Worm (Caenorhabditis elegans) whole organism, L3 larva: ENCODE measurements around the gene T01E8.8.

ENCODE experiments used
- R02D3.7 ChIP-seq: fragments of 150-350 bp; optimal IDR thresholded peaks from 2 replicates; lab custom pipeline; 2014; ENCODE audit warnings: missing biosample characterization, missing genetic modification characterization
- ama-1 ChIP-seq: fragments of 150-350 bp; optimal IDR thresholded peaks from 2 replicates; lab custom pipeline; 2018
- ceh-28 ChIP-seq: fragments of 150-350 bp; optimal IDR thresholded peaks from 2 replicates; lab custom pipeline; 2014; ENCODE audit warnings: missing biosample characterization, missing genetic modification reagents, missing genetic modification characterization
- ceh-82 ChIP-seq: fragments of 150-350 bp; optimal IDR thresholded peaks from 2 replicates; lab custom pipeline; 2014; ENCODE audit warnings: missing biosample characterization, missing genetic modification characterization
- ceh-9 ChIP-seq: sonication (generic microtip); optimal IDR thresholded peaks from 2 replicates; lab custom pipeline; 2018; ENCODE audit warnings: missing biosample characterization, missing genetic modification characterization
- daf-12 ChIP-seq: fragments of 150-350 bp; optimal IDR thresholded peaks from 2 replicates; lab custom pipeline; 2014; ENCODE audit warnings: missing biosample characterization, missing genetic modification reagents, missing genetic modification characterization
- egl-27 ChIP-seq: sonication (generic microtip); optimal IDR thresholded peaks from 4 replicates; lab custom pipeline; 2017; ENCODE audit warnings: missing biosample characterization, missing genetic modification reagents, missing genetic modification characterization
- egl-5 ChIP-seq: fragments of 150-350 bp; optimal IDR thresholded peaks from 2 replicates; lab custom pipeline; 2017; ENCODE audit warnings: missing biosample characterization, missing genetic modification reagents, missing genetic modification characterization, inconsistent platforms
- elt-1 ChIP-seq: fragments of 150-350 bp; optimal IDR thresholded peaks from 2 replicates; lab custom pipeline; 2014; ENCODE audit warnings: missing biosample characterization, missing genetic modification characterization
- elt-2 ChIP-seq: sonication (generic microtip); optimal IDR thresholded peaks from 2 replicates; lab custom pipeline; 2016; ENCODE audit warnings: missing genetic modification reagents, mild to moderate bottlenecking, missing genetic modification characterization, missing compliant biosample characterization
- fkh-10 ChIP-seq: sonication (generic microtip); optimal IDR thresholded peaks from 2 replicates; lab custom pipeline; 2017; ENCODE audit warnings: missing biosample characterization, missing genetic modification reagents, missing genetic modification characterization
- fkh-2 ChIP-seq: fragments of 150-350 bp; optimal IDR thresholded peaks from 2 replicates; lab custom pipeline; 2014; ENCODE audit warnings: missing biosample characterization, missing genetic modification reagents, missing genetic modification characterization
- hmg-11 ChIP-seq: sonication (generic microtip); optimal IDR thresholded peaks from 2 replicates; lab custom pipeline; 2016; ENCODE audit warnings: missing genetic modification characterization, missing compliant biosample characterization
- jun-1 ChIP-seq: fragments of 150-350 bp; optimal IDR thresholded peaks from 2 replicates; lab custom pipeline; 2014; ENCODE audit warnings: missing biosample characterization, missing genetic modification reagents, missing genetic modification characterization
- lin-15B ChIP-seq: fragments of 150-350 bp; optimal IDR thresholded peaks from 2 replicates; lab custom pipeline; 2014; ENCODE audit warnings: missing biosample characterization, missing genetic modification characterization
- lin-39 ChIP-seq: fragments of 150-350 bp; optimal IDR thresholded peaks from 2 replicates; lab custom pipeline; 2018; ENCODE audit warnings: missing biosample characterization, missing genetic modification reagents, missing genetic modification characterization
- lsy-12 ChIP-seq: sonication (generic microtip); optimal IDR thresholded peaks from 2 replicates; lab custom pipeline; 2016; ENCODE audit warnings: mild to moderate bottlenecking, missing genetic modification characterization, missing compliant biosample characterization
- mdl-1 ChIP-seq: fragments of 150-350 bp; optimal IDR thresholded peaks from 2 replicates; lab custom pipeline; 2014; ENCODE audit warnings: missing biosample characterization, missing genetic modification characterization
- mml-1 ChIP-seq: fragments of 150-350 bp; sonication (generic microtip); optimal IDR thresholded peaks from 3 replicates; lab custom pipeline; 2014; ENCODE audit warnings: missing biosample characterization, missing genetic modification characterization
- nfya-1 ChIP-seq: sonication (generic microtip); optimal IDR thresholded peaks from 2 replicates; lab custom pipeline; 2017; ENCODE audit warnings: missing genetic modification characterization, mild to moderate bottlenecking, missing compliant biosample characterization, antibody characterized with exemption, moderate library complexity; ENCODE audit not compliant: insufficient read depth
- nhr-11 ChIP-seq: fragments of 150-350 bp; optimal IDR thresholded peaks from 2 replicates; lab custom pipeline; 2014; ENCODE audit warnings: missing biosample characterization, missing genetic modification characterization
- nhr-12 ChIP-seq: fragments of 150-350 bp; optimal IDR thresholded peaks from 2 replicates; lab custom pipeline; 2014; ENCODE audit warnings: missing biosample characterization, missing genetic modification characterization
- nhr-23 ChIP-seq: fragments of 150-350 bp; optimal IDR thresholded peaks from 2 replicates; lab custom pipeline; 2014; ENCODE audit warnings: missing biosample characterization, missing genetic modification reagents, missing genetic modification characterization
- nhr-237 ChIP-seq: fragments of 150-350 bp; optimal IDR thresholded peaks from 2 replicates; lab custom pipeline; 2014; ENCODE audit warnings: missing biosample characterization, missing genetic modification characterization
- nhr-25 ChIP-seq: sonication (generic microtip); optimal IDR thresholded peaks from 2 replicates; lab custom pipeline; 2017; ENCODE audit warnings: missing biosample characterization, missing genetic modification characterization
- nhr-28 ChIP-seq: fragments of 150-350 bp; optimal IDR thresholded peaks from 2 replicates; lab custom pipeline; 2014; ENCODE audit warnings: missing biosample characterization, missing genetic modification characterization
- nhr-43 ChIP-seq: sonication (generic microtip); optimal IDR thresholded peaks from 2 replicates; lab custom pipeline; 2016; ENCODE audit warnings: mild to moderate bottlenecking, missing genetic modification characterization, missing compliant biosample characterization; ENCODE audit not compliant: poor library complexity, severe bottlenecking
- nhr-67 ChIP-seq: fragments of 150-350 bp; optimal IDR thresholded peaks from 2 replicates; lab custom pipeline; 2014; ENCODE audit warnings: missing biosample characterization, missing genetic modification characterization
- nhr-76 ChIP-seq: fragments of 150-350 bp; sonication (generic microtip); optimal IDR thresholded peaks from 5 replicates; lab custom pipeline; 2014; ENCODE audit warnings: missing biosample characterization, missing genetic modification characterization
- nhr-77 ChIP-seq: fragments of 150-350 bp; optimal IDR thresholded peaks from 2 replicates; lab custom pipeline; 2014; ENCODE audit warnings: missing biosample characterization, missing genetic modification characterization
- pha-4 ChIP-seq: fragments of 150-350 bp; optimal IDR thresholded peaks from 2 replicates; lab custom pipeline; 2014; ENCODE audit warnings: missing biosample characterization, missing genetic modification reagents, missing genetic modification characterization
- pqm-1 ChIP-seq: fragments of 150-350 bp; optimal IDR thresholded peaks from 2 replicates; lab custom pipeline; 2017; ENCODE audit warnings: missing biosample characterization, missing genetic modification characterization, inconsistent platforms
- sea-2 ChIP-seq: fragments of 150-350 bp; sonication (generic microtip); optimal IDR thresholded peaks from 4 replicates; lab custom pipeline; 2014; ENCODE audit warnings: missing biosample characterization, missing genetic modification reagents, missing genetic modification characterization
- skn-1 ChIP-seq: fragments of 150-350 bp; optimal IDR thresholded peaks from 2 replicates; lab custom pipeline; 2014; ENCODE audit warnings: missing biosample characterization, missing genetic modification characterization
- snpc-4 ChIP-seq: fragments of 150-350 bp; optimal IDR thresholded peaks from 2 replicates; lab custom pipeline; 2014; ENCODE audit warnings: missing biosample characterization, missing genetic modification characterization
- unc-62 ChIP-seq: fragments of 150-350 bp; sonication (generic microtip); optimal IDR thresholded peaks from 4 replicates; lab custom pipeline; 2014; ENCODE audit warnings: missing biosample characterization, missing genetic modification reagents, missing genetic modification characterization
- zag-1 ChIP-seq: fragments of 150-350 bp; optimal IDR thresholded peaks from 2 replicates; lab custom pipeline; 2014; ENCODE audit warnings: missing biosample characterization, missing genetic modification characterization
- ztf-4 ChIP-seq: fragments of 150-350 bp; optimal IDR thresholded peaks from 2 replicates; lab custom pipeline; 2014; ENCODE audit warnings: missing biosample characterization, missing genetic modification characterization

Gene T01E8.8

ce11 chrII:10197091-10197675 lies 33.9 kb upstream of the T01E8.8 start, which contains the start of gene R05H5.3:
R05H5.3 (plus strand) TSS chrII:10197625.
- TF ChIP-seq snpc-4 (tag; lab: Kevin White, UChicago) (peak; percentile 45), nhr-11 (tag; lab: Kevin White, UChicago) (peak; percentile 60), ceh-82 (tag; lab: Kevin White, UChicago) (no peak), pha-4 (tag; lab: Kevin White, UChicago) (peak; percentile 78), lin-15B (peak; percentile 84), lin-39 (peak; percentile 54), ztf-4 (no peak), nhr-28 (tag; lab: Kevin White, UChicago) (no peak), fkh-10 (GFP tag; lab: Kevin White, UChicago) (peak; percentile 70), R02D3.7 (peak; percentile 73), skn-1 (tag; lab: Kevin White, UChicago) (no peak), pqm-1 (peak; percentile 19), nfya-1 (tag; lab: Kevin White, UChicago) (peak; percentile 72), nhr-25 (tag; lab: Kevin White, UChicago) (peak; percentile 24), egl-27 (no peak), zag-1 (tag; lab: Kevin White, UChicago) (no peak)

DNA sequence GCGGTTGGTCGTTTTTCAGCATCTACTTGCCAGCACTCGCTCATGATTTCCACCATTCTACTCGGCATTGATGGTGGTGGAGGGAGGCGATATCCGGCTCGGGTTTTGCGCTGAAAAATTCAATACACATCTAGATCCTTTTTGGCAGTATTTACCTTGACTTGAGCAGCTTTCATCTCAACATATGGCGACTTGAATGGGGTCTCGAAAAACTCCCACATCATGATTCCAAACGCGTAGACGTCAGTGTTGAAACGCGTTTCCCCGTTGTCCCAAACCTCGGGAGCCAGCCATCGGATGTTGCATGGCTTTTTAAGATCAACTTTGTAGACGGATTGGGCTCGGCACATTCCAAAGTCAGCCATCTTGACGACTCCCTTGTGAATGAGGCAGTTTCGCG lies 32.6 kb upstream of the T01E8.8 start:
- no peak for TF ChIP-seq pha-4 (tag; lab: Kevin White, UChicago)
- no peak for TF ChIP-seq ceh-9 (tag; lab: Kevin White, UChicago)
- no peak for TF ChIP-seq ceh-28 (tag; lab: Kevin White, UChicago)
- no peak for TF ChIP-seq lin-39
- no peak for TF ChIP-seq nhr-76 (tag; lab: Kevin White, UChicago)
- no peak for TF ChIP-seq snpc-4 (tag; lab: Kevin White, UChicago)
- TF ChIP-seq nhr-237 (tag; lab: Kevin White, UChicago) = no peak
- no peak for TF ChIP-seq fkh-2
- TF ChIP-seq nhr-43 (tag; lab: Kevin White, UChicago) = no peak
- TF ChIP-seq nhr-12 (tag; lab: Kevin White, UChicago) = no peak

DNA sequence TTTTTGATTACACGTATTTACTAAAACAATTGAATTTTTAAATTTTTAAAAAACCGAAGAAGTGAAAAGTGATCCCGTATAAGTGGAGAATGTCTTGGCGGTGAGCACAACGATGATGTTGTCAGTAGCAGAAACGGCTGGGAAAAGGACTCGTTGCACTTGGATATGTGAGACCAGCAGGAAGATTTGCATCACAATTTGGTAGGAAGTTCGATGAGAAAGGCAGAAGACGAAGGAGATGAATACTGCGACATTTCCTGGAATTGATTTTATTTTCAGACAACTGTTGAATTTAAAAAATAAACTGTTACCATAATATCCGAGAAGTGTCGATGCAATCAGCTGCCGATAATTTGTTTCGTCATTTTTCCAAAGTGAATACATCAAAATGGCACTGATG lies 31.2 kb upstream of the T01E8.8 start, which contains the start of gene R05H5.4:
Gene R05H5.4, minus strand, starts transcription at position 101 of the 400 bp plus-strand sequence.
- no peak for TF ChIP-seq zag-1 (tag; lab: Kevin White, UChicago)
- TF ChIP-seq nhr-12 (tag; lab: Kevin White, UChicago) = no peak
- no peak for TF ChIP-seq pha-4 (tag; lab: Kevin White, UChicago)
- TF ChIP-seq egl-5 (tag; lab: Kevin White, UChicago) = no peak
- no peak for TF ChIP-seq nhr-77 (tag; lab: Kevin White, UChicago)
- TF ChIP-seq daf-12 (tag; lab: Kevin White, UChicago) = no peak
- TF ChIP-seq mdl-1 (tag; lab: Kevin White, UChicago) = no peak
- TF ChIP-seq elt-1 (tag; lab: Kevin White, UChicago) = no peak
- TF ChIP-seq lin-39 = no peak
- no peak for TF ChIP-seq ceh-82 (tag; lab: Kevin White, UChicago)
- TF ChIP-seq jun-1 (tag; lab: Kevin White, UChicago) = no peak
- TF ChIP-seq nfya-1 (tag; lab: Kevin White, UChicago) = no peak
- TF ChIP-seq nhr-67 (tag; lab: Kevin White, UChicago) = no peak
- no peak for TF ChIP-seq fkh-10 (GFP tag; lab: Kevin White, UChicago)
- no peak for TF ChIP-seq skn-1 (tag; lab: Kevin White, UChicago)
- no peak for TF ChIP-seq unc-62 (GFP tag; lab: Kevin White, UChicago)
- no peak for TF ChIP-seq hmg-11 (tag; lab: Kevin White, UChicago)
- no peak for TF ChIP-seq mml-1 (tag; lab: Kevin White, UChicago)

DNA sequence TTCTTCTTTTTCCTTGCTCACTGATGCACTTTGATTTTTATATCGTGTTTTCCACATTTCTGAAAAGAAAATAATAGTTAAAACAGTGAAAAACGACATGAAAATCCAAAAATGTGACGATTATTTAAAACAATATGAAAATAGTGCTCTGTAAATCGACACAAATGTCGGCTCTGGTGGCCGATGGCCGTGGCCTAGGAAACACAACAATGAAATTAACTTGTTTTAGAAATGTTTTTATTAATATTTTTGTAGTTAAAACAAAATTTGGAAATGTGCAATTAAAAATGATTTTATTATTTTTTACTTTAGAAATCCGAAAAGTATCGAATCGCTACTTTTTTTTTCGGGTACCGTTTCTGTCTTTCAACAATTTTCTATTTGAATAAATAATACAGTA lies 30.3 kb upstream of the T01E8.8 start, which contains the start of gene arv-1:
Gene arv-1, minus strand, starts transcription at position 65 of the 400 bp plus-strand sequence.
- TF ChIP-seq lsy-12 (tag; lab: Kevin White, UChicago) (no peak), nhr-28 (tag; lab: Kevin White, UChicago) (no peak), nhr-25 (tag; lab: Kevin White, UChicago) (peak; percentile 6), nhr-67 (tag; lab: Kevin White, UChicago) (no peak), unc-62 (GFP tag; lab: Kevin White, UChicago) (no peak), ama-1 (lab: Kevin White, UChicago) (peak; percentile 32), R02D3.7 (peak; percentile 91), nhr-23 (tag; lab: Kevin White, UChicago) (peak; percentile 83), elt-2 (tag; lab: Kevin White, UChicago) (peak; percentile 15), lin-15B (peak; percentile 67), pqm-1 (peak; percentile 55), snpc-4 (tag; lab: Kevin White, UChicago) (peak; percentile 62), nfya-1 (tag; lab: Kevin White, UChicago) (peak; percentile 56), zag-1 (tag; lab: Kevin White, UChicago) (no peak), pha-4 (tag; lab: Kevin White, UChicago) (peak; percentile 65), egl-27 (no peak), sea-2 (no peak), nhr-43 (tag; lab: Kevin White, UChicago) (peak; percentile 69)
